Worm (Caenorhabditis elegans) whole organism, early embryonic: ENCODE measurements around the gene swt-7.

ENCODE experiments used
- B0310.2 ChIP-seq: sonication (generic microtip); optimal IDR thresholded peaks from 2 replicates; lab custom pipeline; 2016; ENCODE audit warnings: mild to moderate bottlenecking, missing genetic modification characterization, missing compliant biosample characterization
- F13C5.2 ChIP-seq: sonication (generic microtip); optimal IDR thresholded peaks from 2 replicates; lab custom pipeline; 2017; ENCODE audit warnings: mild to moderate bottlenecking, missing genetic modification characterization, inconsistent platforms, missing compliant biosample characterization
- aly-1 ChIP-seq: sonication (generic microtip); optimal IDR thresholded peaks from 2 replicates; lab custom pipeline; 2016; ENCODE audit warnings: missing genetic modification characterization, missing compliant biosample characterization
- ama-1 ChIP-seq: fragments of 150-350 bp; optimal IDR thresholded peaks from 2 replicates; lab custom pipeline; 2014
- ceh-13 ChIP-seq: fragments of 200-800 bp; sonication (Bioruptor generic); optimal IDR thresholded peaks from 2 replicates; lab custom pipeline; 2018; ENCODE audit warnings: mild to moderate bottlenecking, missing genetic modification characterization, missing compliant biosample characterization
- ceh-36 ChIP-seq: sonication (generic microtip); optimal IDR thresholded peaks from 2 replicates; lab custom pipeline; 2016; ENCODE audit warnings: missing genetic modification characterization, inconsistent platforms, missing compliant biosample characterization
- ets-7 ChIP-seq: sonication (generic microtip); optimal IDR thresholded peaks from 2 replicates; lab custom pipeline; 2016; ENCODE audit warnings: missing genotype, missing genetic modification characterization, missing compliant biosample characterization
- flt-1 ChIP-seq: fragments of 200-800 bp; sonication (Bioruptor generic); IDR thresholded peaks from 2 replicates; pipeline ENCODE4 v1.3.6; 2022; ENCODE audit warnings: missing genetic modification characterization, missing compliant biosample characterization
- hmbx-1 ChIP-seq: sonication (generic microtip); optimal IDR thresholded peaks from 2 replicates; lab custom pipeline; 2016; ENCODE audit warnings: mild to moderate bottlenecking, missing genetic modification characterization, missing compliant biosample characterization
- hmg-4 ChIP-seq: fragments of 200-800 bp; sonication (Bioruptor generic); optimal IDR thresholded peaks from 2 replicates; lab custom pipeline; 2018; ENCODE audit warnings: mild to moderate bottlenecking, missing genetic modification characterization, missing compliant biosample characterization
- hnd-1 ChIP-seq: sonication (generic microtip); optimal IDR thresholded peaks from 2 replicates; lab custom pipeline; 2016; ENCODE audit warnings: missing genetic modification characterization, missing compliant biosample characterization
- pes-1 ChIP-seq: fragments of 200-800 bp; sonication (Bioruptor generic); IDR thresholded peaks from 2 replicates; pipeline ENCODE4 v1.3.6; 2022; ENCODE audit warnings: missing genetic modification reagents, missing genetic modification characterization, missing compliant biosample characterization
- scrt-1 ChIP-seq: fragments of 200-800 bp; sonication (Bioruptor generic); IDR thresholded peaks from 2 replicates; pipeline ENCODE4 v1.3.6; 2022; ENCODE audit warnings: missing genetic modification characterization, missing compliant biosample characterization
- sea-1 ChIP-seq: fragments of 200-800 bp; sonication (Bioruptor generic); conservative IDR thresholded peaks from 2 replicates; pipeline ENCODE4 v1.3.6; 2022; ENCODE audit warnings: missing genetic modification characterization, missing compliant biosample characterization
- tbx-11 ChIP-seq: fragments of 200-800 bp; sonication (Bioruptor generic); IDR thresholded peaks from 2 replicates; pipeline ENCODE4 v1.3.6; 2022; ENCODE audit warnings: missing genetic modification characterization, missing compliant biosample characterization
- tbx-37 ChIP-seq: fragments of 200-800 bp; sonication (Bioruptor generic); conservative IDR thresholded peaks from 2 replicates; pipeline ENCODE4 v1.3.6; 2022; ENCODE audit warnings: missing genetic modification reagents, missing genetic modification characterization, missing compliant biosample characterization
- tra-4 ChIP-seq: sonication (generic microtip); optimal IDR thresholded peaks from 2 replicates; lab custom pipeline; 2017; ENCODE audit warnings: missing genetic modification characterization, missing compliant biosample characterization

The swt-7 gene

DNA sequence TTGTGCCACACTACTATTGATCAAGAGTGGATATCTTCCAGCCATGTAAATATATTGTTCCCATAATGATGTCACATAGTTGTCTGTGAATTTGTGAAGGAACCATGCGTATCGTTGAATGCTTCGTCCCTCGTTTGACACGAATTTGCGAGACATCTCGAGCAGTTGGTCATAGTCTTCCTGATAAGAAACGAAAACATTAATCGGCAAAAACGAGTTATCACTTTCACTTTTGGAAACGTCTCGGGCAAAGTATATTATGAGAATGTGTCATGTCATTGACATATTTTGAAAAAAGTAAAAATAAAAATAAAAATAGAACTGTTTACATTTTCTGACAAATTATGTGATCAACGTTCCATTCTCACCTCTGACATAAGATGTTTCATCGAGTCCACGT lies 4.2 kb downstream of the swt-7 start:
- TF ChIP-seq B0310.2 (no peak), aly-1 (no peak), hmbx-1 (tag; lab: Kevin White, UChicago) (no peak), ceh-13 (no peak), ets-7 (tag; lab: Kevin White, UChicago) (no peak), sea-1 (GFP tag; lab: Robert Waterston, UW) (no peak), scrt-1 (GFP tag; lab: Robert Waterston, UW) (no peak), ceh-36 (no peak), pes-1 (GFP tag; lab: Robert Waterston, UW) (no peak), ama-1 (lab: Kevin White, UChicago) (no peak), tbx-11 (no peak), F13C5.2 (no peak), flt-1 (GFP tag; lab: Robert Waterston, UW) (no peak), hmg-4 (no peak), tbx-37 (GFP tag; lab: Robert Waterston, UW) (no peak), hnd-1 (tag; lab: Kevin White, UChicago) (no peak), tra-4 (tag; lab: Kevin White, UChicago) (no peak)

DNA sequence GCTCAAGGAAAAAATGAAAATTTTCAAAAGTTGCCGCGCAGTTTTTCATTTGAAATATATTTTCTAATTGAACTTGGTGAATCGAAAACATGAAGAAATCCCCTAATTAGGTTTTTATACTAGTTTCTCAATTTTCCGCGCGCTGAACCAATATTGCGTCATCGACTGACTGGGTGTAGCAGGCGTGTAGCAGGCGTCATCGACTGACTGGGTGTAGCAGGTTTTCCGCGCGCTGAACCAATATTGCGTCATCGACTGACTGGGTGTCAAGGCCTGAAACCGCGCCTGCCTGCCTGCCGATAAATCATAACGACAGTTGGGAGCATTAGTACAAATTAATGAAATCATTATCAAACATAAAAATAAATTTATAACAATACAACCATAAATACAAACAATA lies 7.3 kb downstream of the swt-7 start:
- TF ChIP-seq hmg-4, result peak; percentile 37
- no peak for TF ChIP-seq ceh-36

DNA sequence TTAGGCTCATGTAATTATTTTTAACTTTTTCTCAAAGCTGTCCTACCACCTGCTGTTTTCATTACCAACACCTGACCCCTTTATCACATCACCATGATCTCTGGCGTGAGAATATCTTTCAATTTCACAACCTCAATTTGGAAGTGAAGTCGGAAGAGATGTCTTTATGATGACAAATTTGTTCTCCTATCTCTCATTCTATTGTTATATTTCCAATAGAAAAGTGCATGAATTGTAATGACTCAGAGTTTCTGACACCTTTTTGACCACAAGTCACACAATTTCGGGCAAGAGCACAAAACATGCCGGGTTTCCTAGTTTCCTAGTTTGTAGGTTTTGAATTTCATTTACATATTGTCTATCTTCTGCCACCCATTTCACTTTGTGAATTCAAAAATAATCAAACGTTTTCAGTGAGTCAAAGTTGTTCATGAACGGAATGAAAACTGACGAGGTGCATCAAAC lies 11.8 kb downstream of the swt-7 start, which contains the start of gene srr-4:
TSS of gene srr-4 (plus strand) at position 415 of the 465 bp plus-strand sequence.
- TF ChIP-seq ama-1 (lab: Kevin White, UChicago) (no peak), tbx-37 (GFP tag; lab: Robert Waterston, UW) (no peak), B0310.2 (no peak), ets-7 (tag; lab: Kevin White, UChicago) (no peak)

DNA sequence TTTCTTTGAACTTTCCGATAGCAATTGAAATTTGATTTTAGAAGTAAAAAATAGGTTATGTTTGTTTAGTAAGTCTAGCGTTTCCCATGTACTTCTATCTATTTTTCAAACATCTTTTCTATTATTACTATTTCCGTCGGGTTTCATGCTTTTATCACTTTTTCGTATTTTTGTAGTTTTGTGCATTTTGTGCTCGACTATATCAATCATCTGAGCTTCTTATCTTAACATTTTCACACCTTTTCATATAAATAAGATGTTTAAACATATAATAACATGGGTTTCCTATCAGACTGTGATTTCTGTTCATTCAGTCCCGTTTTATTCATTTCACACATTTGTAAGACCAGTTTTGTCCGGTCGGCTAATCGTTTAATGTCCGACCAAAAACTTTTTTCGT lies 12.5 kb downstream of the swt-7 start:
- no peak for TF ChIP-seq ceh-13
- no peak for TF ChIP-seq aly-1
- no peak for TF ChIP-seq ets-7 (tag; lab: Kevin White, UChicago)
- no peak for TF ChIP-seq pes-1 (GFP tag; lab: Robert Waterston, UW)
- no peak for TF ChIP-seq ceh-36
- TF ChIP-seq tbx-37 (GFP tag; lab: Robert Waterston, UW), result no peak
- no peak for TF ChIP-seq scrt-1 (GFP tag; lab: Robert Waterston, UW)
- TF ChIP-seq tra-4 (tag; lab: Kevin White, UChicago), result no peak
- no peak for TF ChIP-seq B0310.2
- no peak for TF ChIP-seq hmg-4
- no peak for TF ChIP-seq flt-1 (GFP tag; lab: Robert Waterston, UW)
- TF ChIP-seq hmbx-1 (tag; lab: Kevin White, UChicago), result no peak
- TF ChIP-seq hnd-1 (tag; lab: Kevin White, UChicago), result no peak
- TF ChIP-seq sea-1 (GFP tag; lab: Robert Waterston, UW), result no peak
- TF ChIP-seq ama-1 (lab: Kevin White, UChicago), result no peak
- no peak for TF ChIP-seq F13C5.2
- TF ChIP-seq tbx-11, result no peak

DNA sequence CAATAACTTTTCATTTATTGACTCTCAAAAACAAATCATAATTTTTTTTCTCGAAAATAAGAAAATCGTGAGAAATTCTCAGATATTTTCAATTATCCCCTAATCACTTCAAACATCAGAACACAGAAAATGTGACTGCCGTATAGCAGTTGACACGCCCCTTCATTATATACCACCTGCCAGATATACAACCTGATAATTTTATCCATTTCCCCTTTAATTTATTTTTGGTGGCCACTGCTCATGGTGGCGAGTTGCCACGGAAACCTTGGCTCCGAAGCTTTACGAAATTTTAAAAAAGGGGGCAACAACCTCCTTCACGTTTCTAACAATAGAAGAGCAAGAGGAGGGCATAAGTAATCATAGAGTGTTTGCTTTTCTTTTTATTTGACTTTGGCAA lies 13.9 kb downstream of the swt-7 start:
- TF ChIP-seq ets-7 (tag; lab: Kevin White, UChicago) (no peak), hmg-4 (no peak), tra-4 (tag; lab: Kevin White, UChicago) (no peak), B0310.2 (no peak), aly-1 (no peak), tbx-11 (no peak), pes-1 (GFP tag; lab: Robert Waterston, UW) (no peak), hnd-1 (tag; lab: Kevin White, UChicago) (no peak), ama-1 (lab: Kevin White, UChicago) (no peak), sea-1 (GFP tag; lab: Robert Waterston, UW) (no peak), tbx-37 (GFP tag; lab: Robert Waterston, UW) (no peak), scrt-1 (GFP tag; lab: Robert Waterston, UW) (no peak), hmbx-1 (tag; lab: Kevin White, UChicago) (no peak), flt-1 (GFP tag; lab: Robert Waterston, UW) (no peak), ceh-13 (no peak), ceh-36 (no peak), F13C5.2 (no peak)

DNA sequence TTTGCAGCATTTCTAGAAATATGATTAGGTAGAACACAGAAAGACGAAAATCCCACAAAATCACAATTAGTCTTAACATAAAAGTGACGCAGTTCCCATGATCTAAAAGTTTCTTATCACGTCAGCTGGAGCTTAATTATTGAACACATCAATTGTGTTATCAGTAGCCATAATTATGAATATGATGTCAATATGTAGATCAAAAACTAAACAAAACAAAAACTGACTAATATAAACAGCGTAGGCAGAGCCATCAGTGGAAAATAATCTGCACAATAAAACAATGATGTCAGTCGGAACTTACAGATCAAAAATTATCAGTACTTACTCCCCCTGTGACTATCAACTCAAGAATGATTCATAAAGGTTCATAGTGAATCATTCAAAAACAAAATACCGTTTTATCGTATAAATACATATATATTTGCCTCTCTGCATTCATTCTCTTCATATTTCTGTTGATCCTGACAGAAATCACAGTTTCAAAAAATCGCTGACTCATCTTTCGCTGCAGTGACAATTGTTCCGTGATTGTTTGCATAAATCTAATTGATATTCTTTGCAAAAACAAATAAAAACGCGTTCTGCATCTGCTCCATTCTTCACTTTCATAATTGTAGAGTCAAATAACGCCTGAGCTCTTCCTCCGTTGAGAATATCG lies 18.3 kb downstream of the swt-7 start, which contains the start of gene srr-6:
TSS of gene srr-6 (plus strand) at position 611 of the 661 bp plus-strand sequence.
- no peak for TF ChIP-seq F13C5.2
- TF ChIP-seq ets-7 (tag; lab: Kevin White, UChicago), result no peak
- no peak for TF ChIP-seq tbx-11
- no peak for TF ChIP-seq ceh-36
- TF ChIP-seq aly-1, result no peak
- no peak for TF ChIP-seq hmbx-1 (tag; lab: Kevin White, UChicago)
- no peak for TF ChIP-seq tra-4 (tag; lab: Kevin White, UChicago)
- TF ChIP-seq pes-1 (GFP tag; lab: Robert Waterston, UW), result no peak
- no peak for TF ChIP-seq tbx-37 (GFP tag; lab: Robert Waterston, UW)
- no peak for TF ChIP-seq sea-1 (GFP tag; lab: Robert Waterston, UW)
- TF ChIP-seq flt-1 (GFP tag; lab: Robert Waterston, UW), result no peak

DNA sequence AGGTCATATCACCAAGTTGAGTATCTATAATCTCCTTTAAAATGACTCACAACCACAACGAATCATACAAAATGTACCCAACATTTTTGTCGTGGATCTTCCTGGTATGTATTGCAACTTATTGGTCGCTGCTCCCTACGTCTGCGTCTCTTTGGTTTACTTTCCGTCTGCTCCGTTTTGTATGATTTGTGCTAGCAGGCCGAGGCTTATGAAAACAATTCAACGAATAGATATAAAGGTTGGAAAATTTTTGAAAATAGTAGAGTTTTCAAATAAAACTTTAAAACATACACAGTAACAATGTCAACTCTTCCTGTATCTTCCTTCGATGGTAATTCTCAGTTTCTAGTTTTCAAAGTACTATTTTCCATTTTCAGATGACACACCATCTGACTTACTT lies 29.2 kb downstream of the swt-7 start, which contains the start of gene srr-8:
TSS of gene srr-8 (plus strand) at position 301 of the 400 bp plus-strand sequence.
- TF ChIP-seq flt-1 (GFP tag; lab: Robert Waterston, UW) (no peak), pes-1 (GFP tag; lab: Robert Waterston, UW) (no peak), hmbx-1 (tag; lab: Kevin White, UChicago) (no peak), sea-1 (GFP tag; lab: Robert Waterston, UW) (no peak), F13C5.2 (no peak), ama-1 (lab: Kevin White, UChicago) (no peak), hnd-1 (tag; lab: Kevin White, UChicago) (no peak), ceh-13 (no peak), tra-4 (tag; lab: Kevin White, UChicago) (no peak)
